1 fruit fly cellular context compared by ENCODE assay signal in the genomic region with DNA sequence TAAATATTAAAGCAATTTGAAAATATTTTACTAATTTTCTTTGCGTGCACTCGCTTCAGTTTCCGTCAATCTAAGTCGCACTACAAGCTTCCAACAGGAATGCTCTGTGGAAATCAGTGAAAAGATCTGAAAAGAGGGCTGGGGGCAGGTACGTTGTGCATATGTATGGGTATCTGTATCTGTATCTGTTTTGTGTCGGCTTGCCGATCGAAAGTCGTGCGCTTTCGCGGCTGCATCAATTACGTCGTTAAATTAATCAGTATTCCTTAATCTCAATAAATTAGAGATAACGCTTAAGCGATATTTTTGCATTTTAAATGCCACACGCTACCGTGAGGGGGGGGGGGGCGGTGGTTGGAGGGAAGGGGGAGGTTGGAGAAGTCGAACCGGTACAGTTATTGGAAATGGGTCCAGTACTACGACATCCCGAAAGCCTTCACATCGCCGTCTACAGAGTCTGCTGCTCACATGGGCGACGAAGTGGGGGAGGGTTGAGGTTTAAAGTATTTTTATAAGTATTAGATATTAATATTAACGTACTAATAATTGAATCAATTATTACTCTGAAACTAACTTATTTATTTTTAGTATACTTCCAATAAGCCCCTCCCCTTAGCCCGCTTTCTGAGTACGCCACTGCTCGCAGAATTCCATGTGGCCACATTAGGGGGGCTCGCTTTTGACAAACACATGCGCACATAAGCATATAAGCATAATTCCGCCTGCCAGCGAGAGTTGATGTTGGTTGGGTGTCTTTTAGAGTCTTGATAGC.
A peak's percentile ranks its signal among the peaks of the same experiment; 100 is the strongest.
TF ChIP-seq lines count a peak whose summit lies in the region.

No protein-coding gene starts in this region.

TF ChIP-seq in whole organism, embryonic, 481 proteins besides CTCF, POLR2A, EP300 and RAD21 (continued from another document and continues in another):
- peak; percentile 99 for TF ChIP-seq HmgZ (tag; optimal IDR thresholded peaks at IDR 0.05; lab: Kevin White, UChicago)
- peak; percentile 98 for TF ChIP-seq cas (GFP tag; IDR thresholded peaks at IDR 0.05; lab: Robert Waterston, UW)
- TF ChIP-seq ato (GFP tag; IDR thresholded peaks at IDR 0.05; lab: Robert Waterston, UW; ENCODE audit: partially characterized antibody), result no peak
- peak; percentile 99 for TF ChIP-seq caup (GFP tag; optimal IDR thresholded peaks at IDR 0.05; lab: Kevin White, UChicago; ENCODE audit: severe bottlenecking)
- TF ChIP-seq CG1529 (GFP tag; optimal IDR thresholded peaks at IDR 0.05; lab: Kevin White, UChicago), result peak; percentile 94
- peak; percentile 98 for TF ChIP-seq so (GFP tag; IDR thresholded peaks at IDR 0.05; lab: Robert Waterston, UW)
- no peak for TF ChIP-seq CG14860 (GFP tag; IDR thresholded peaks at IDR 0.05; lab: Robert Waterston, UW; ENCODE audit: partially characterized antibody)
- TF ChIP-seq CG2120 (GFP tag; optimal IDR thresholded peaks at IDR 0.05; lab: Kevin White, UChicago), result peak; percentile 98
- no peak for TF ChIP-seq HLH4C (GFP tag; IDR thresholded peaks at IDR 0.05; lab: Robert Waterston, UW; ENCODE audit: partially characterized antibody)
- peak; percentile 97 for TF ChIP-seq cwo (GFP tag; optimal IDR thresholded peaks at IDR 0.05; lab: Kevin White, UChicago)
- TF ChIP-seq NfI (GFP tag; optimal IDR thresholded peaks at IDR 0.05; lab: Kevin White, UChicago), result peak; percentile 96
- peak; percentile 73 for TF ChIP-seq CG13624 (GFP tag; optimal IDR thresholded peaks at IDR 0.05; lab: Kevin White, UChicago)
- peak; percentile 98 for TF ChIP-seq CG14014 (GFP tag; IDR thresholded peaks at IDR 0.05; lab: Robert Waterston, UW)
- TF ChIP-seq CG17612 (GFP tag; IDR thresholded peaks at IDR 0.05; lab: Robert Waterston, UW), result peak; percentile 98
- peak; percentile 92 for TF ChIP-seq Doc2 (GFP tag; IDR thresholded peaks at IDR 0.05; lab: Robert Waterston, UW)
- TF ChIP-seq h (optimal IDR thresholded peaks at IDR 0.05; lab: Kevin White, UChicago), result no peak
- TF ChIP-seq CG12659 (GFP tag; optimal IDR thresholded peaks at IDR 0.05; lab: Kevin White, UChicago), result peak; percentile 98
- peak; percentile 74 for TF ChIP-seq ftz-f1 (GFP tag; optimal IDR thresholded peaks at IDR 0.05; lab: Kevin White, UChicago)
- TF ChIP-seq ranshi (GFP tag; IDR thresholded peaks at IDR 0.05; lab: Robert Waterston, UW), result peak; percentile 98
- TF ChIP-seq E2f1 (GFP tag; IDR thresholded peaks at IDR 0.05; lab: Robert Waterston, UW), result peak; percentile 97
- TF ChIP-seq Dad (GFP tag; optimal IDR thresholded peaks at IDR 0.05; lab: Kevin White, UChicago), result peak; percentile 87
- TF ChIP-seq cato (GFP tag; optimal IDR thresholded peaks at IDR 0.05; lab: Kevin White, UChicago; ENCODE audit: borderline replicate concordance), result peak; percentile 89
- TF ChIP-seq gfzf (GFP tag; optimal IDR thresholded peaks at IDR 0.05; lab: Kevin White, UChicago), result no peak
- peak; percentile 92 for TF ChIP-seq CG10274 (GFP tag; optimal IDR thresholded peaks at IDR 0.05; lab: Kevin White, UChicago)
- TF ChIP-seq CG12299 (tag; optimal IDR thresholded peaks at IDR 0.05; lab: Kevin White, UChicago), result peak; percentile 94
- TF ChIP-seq bowl (GFP tag; IDR thresholded peaks at IDR 0.05; lab: Robert Waterston, UW), result peak; percentile 95
- TF ChIP-seq CG1647 (GFP tag; optimal IDR thresholded peaks at IDR 0.05; lab: Kevin White, UChicago), result peak; percentile 90
- peak; percentile 89 for TF ChIP-seq Lhr (GFP tag; optimal IDR thresholded peaks at IDR 0.05; lab: Kevin White, UChicago)
- TF ChIP-seq sug (tag; optimal IDR thresholded peaks at IDR 0.05; lab: Kevin White, UChicago), result peak; percentile 95
- TF ChIP-seq CG17912 (GFP tag; optimal IDR thresholded peaks at IDR 0.05; lab: Kevin White, UChicago), result peak; percentile 69
- peak; percentile 96 for TF ChIP-seq CG5953 (GFP tag; IDR thresholded peaks at IDR 0.05; lab: Robert Waterston, UW)
- TF ChIP-seq CG42726 (GFP tag; IDR thresholded peaks at IDR 0.05; lab: Robert Waterston, UW; ENCODE audit: partially characterized antibody), result no peak
- no peak for TF ChIP-seq vnd (GFP tag; IDR thresholded peaks at IDR 0.05; lab: Robert Waterston, UW; ENCODE audit: partially characterized antibody)
- TF ChIP-seq CG11560 (tag; IDR thresholded peaks at IDR 0.05; lab: Robert Waterston, UW), result peak; percentile 93
- no peak; the same call in none of the 2 replicates for TF ChIP-seq Gsc (GFP tag; IDR thresholded peaks at IDR 0.05; lab: Robert Waterston, UW)
- TF ChIP-seq sima (GFP tag; optimal IDR thresholded peaks at IDR 0.05; lab: Kevin White, UChicago), result peak; percentile 34
- peak; percentile 32 for TF ChIP-seq CG1832 (GFP tag; optimal IDR thresholded peaks at IDR 0.05; lab: Kevin White, UChicago)
- peak; percentile 95 for TF ChIP-seq CG32767 (GFP tag; IDR thresholded peaks at IDR 0.05; lab: Robert Waterston, UW)
- no peak for TF ChIP-seq hbn (GFP tag; IDR thresholded peaks at IDR 0.05; lab: Robert Waterston, UW; ENCODE audit: partially characterized antibody)
- TF ChIP-seq CG15479 (GFP tag; optimal IDR thresholded peaks at IDR 0.05; lab: Kevin White, UChicago), result no peak
- peak; percentile 86 for TF ChIP-seq psq (GFP tag; optimal IDR thresholded peaks at IDR 0.05; lab: Kevin White, UChicago)
- peak; percentile 97 for TF ChIP-seq tap (tag; optimal IDR thresholded peaks at IDR 0.05; lab: Kevin White, UChicago)
- peak; percentile 92 for TF ChIP-seq CG8388 (GFP tag; optimal IDR thresholded peaks at IDR 0.05; lab: Kevin White, UChicago)
- peak; percentile 92 for TF ChIP-seq lbe (GFP tag; optimal IDR thresholded peaks at IDR 0.05; lab: Kevin White, UChicago)
- TF ChIP-seq mirr (GFP tag; optimal IDR thresholded peaks at IDR 0.05; lab: Kevin White, UChicago), result peak; percentile 60
- TF ChIP-seq Myb (GFP tag; optimal IDR thresholded peaks at IDR 0.05; lab: Kevin White, UChicago), result peak; percentile 50
- peak; percentile 93 for TF ChIP-seq peb (GFP tag; IDR thresholded peaks at IDR 0.05; lab: Robert Waterston, UW)
- peak; percentile 98 for TF ChIP-seq CG34422 (GFP tag; IDR thresholded peaks at IDR 0.05; lab: Robert Waterston, UW)
- peak; percentile 59 for TF ChIP-seq MESR4 (GFP tag; optimal IDR thresholded peaks at IDR 0.05; lab: Kevin White, UChicago)
- TF ChIP-seq cg (GFP tag; optimal IDR thresholded peaks at IDR 0.05; lab: Kevin White, UChicago), result no peak
- peak; percentile 93 for TF ChIP-seq CG12219 (GFP tag; optimal IDR thresholded peaks at IDR 0.05; lab: Kevin White, UChicago)
- peak; percentile 84; the same call in 1 of the 2 replicates for TF ChIP-seq CG10959 (GFP tag; IDR thresholded peaks at IDR 0.05; lab: Robert Waterston, UW)
- peak; percentile 75 for TF ChIP-seq chn (GFP tag; optimal IDR thresholded peaks at IDR 0.05; lab: Kevin White, UChicago)
- TF ChIP-seq gsb (GFP tag; IDR thresholded peaks at IDR 0.05; lab: Robert Waterston, UW), result peak; percentile 97
- TF ChIP-seq gce (GFP tag; IDR thresholded peaks at IDR 0.05; lab: Robert Waterston, UW), result peak; percentile 97
- TF ChIP-seq crp (GFP tag; optimal IDR thresholded peaks at IDR 0.05; lab: Kevin White, UChicago), result peak in 1 of 2 experiments; percentile 61
- TF ChIP-seq slbo (GFP tag; IDR thresholded peaks at IDR 0.05; lab: Robert Waterston, UW), result peak; percentile 99
- TF ChIP-seq CG12155 (GFP tag; optimal IDR thresholded peaks at IDR 0.05; lab: Kevin White, UChicago), result peak; percentile 97
- TF ChIP-seq CG4328 (GFP tag; optimal IDR thresholded peaks at IDR 0.05; lab: Kevin White, UChicago), result peak; percentile 87
- TF ChIP-seq Poxn (GFP tag; IDR thresholded peaks at IDR 0.05; lab: Robert Waterston, UW), result peak; percentile 95
- TF ChIP-seq Sin3A (optimal IDR thresholded peaks at IDR 0.05; lab: Kevin White, UChicago), result no peak
- TF ChIP-seq CG8478 (optimal IDR thresholded peaks at IDR 0.05; lab: Kevin White, UChicago), result no peak
- TF ChIP-seq E2f2 (GFP tag; IDR thresholded peaks at IDR 0.05; lab: Robert Waterston, UW), result peak; percentile 82
- TF ChIP-seq dmrt11E (tag; optimal IDR thresholded peaks at IDR 0.05; lab: Kevin White, UChicago), result peak; percentile 57
- TF ChIP-seq CG2875 (GFP tag; optimal IDR thresholded peaks at IDR 0.05; lab: Kevin White, UChicago), result peak; percentile 94
- TF ChIP-seq pum (GFP tag; optimal IDR thresholded peaks at IDR 0.05; lab: Kevin White, UChicago), result peak; percentile 64
- TF ChIP-seq CG9609 (GFP tag; optimal IDR thresholded peaks at IDR 0.05; lab: Kevin White, UChicago), result peak; percentile 65
- TF ChIP-seq fd64A (GFP tag; optimal IDR thresholded peaks at IDR 0.05; lab: Kevin White, UChicago), result peak; percentile 93
- TF ChIP-seq Ptx1 (GFP tag; IDR thresholded peaks at IDR 0.05; lab: Robert Waterston, UW), result peak; percentile 98
- peak; percentile 92 for TF ChIP-seq tio (GFP tag; optimal IDR thresholded peaks at IDR 0.05; lab: Kevin White, UChicago)
- peak; percentile 98 for TF ChIP-seq CG3281 (GFP tag; optimal IDR thresholded peaks at IDR 0.05; lab: Kevin White, UChicago)
- peak; percentile 98 for TF ChIP-seq tgo (GFP tag; IDR thresholded peaks at IDR 0.05; lab: Robert Waterston, UW)
- no peak for TF ChIP-seq zf30C (GFP tag; optimal IDR thresholded peaks at IDR 0.05; lab: Kevin White, UChicago)
- no peak for TF ChIP-seq CG16813 (GFP tag; IDR thresholded peaks at IDR 0.05; lab: Robert Waterston, UW; ENCODE audit: partially characterized antibody)
- TF ChIP-seq CG14667 (GFP tag; IDR thresholded peaks at IDR 0.05; lab: Robert Waterston, UW), result peak; percentile 96
- TF ChIP-seq ci (GFP tag; IDR thresholded peaks at IDR 0.05; lab: Robert Waterston, UW), result peak; percentile 99
- TF ChIP-seq bab2 (GFP tag; optimal IDR thresholded peaks at IDR 0.05; lab: Kevin White, UChicago), result peak; percentile 72
- TF ChIP-seq seq (GFP tag; IDR thresholded peaks at IDR 0.05; lab: Robert Waterston, UW), result peak; percentile 97
- peak; percentile 96 for TF ChIP-seq CG9817 (tag; optimal IDR thresholded peaks at IDR 0.05; lab: Kevin White, UChicago)
- TF ChIP-seq Trl (optimal IDR thresholded peaks at IDR 0.05; lab: Kevin White, UChicago), result no peak
- peak; percentile 72 for TF ChIP-seq Trl (GFP tag; optimal IDR thresholded peaks at IDR 0.05; lab: Kevin White, UChicago)
- TF ChIP-seq Sox100B (GFP tag; optimal IDR thresholded peaks at IDR 0.05; lab: Kevin White, UChicago), result peak; percentile 93
- peak; percentile 97 for TF ChIP-seq CG9215 (GFP tag; IDR thresholded peaks at IDR 0.05; lab: Robert Waterston, UW)
- peak; percentile 97 for TF ChIP-seq CG4730 (GFP tag; IDR thresholded peaks at IDR 0.05; lab: Robert Waterston, UW)
- peak; percentile 32 for TF ChIP-seq kni (GFP tag; optimal IDR thresholded peaks at IDR 0.05; lab: Kevin White, UChicago)
- TF ChIP-seq luna (GFP tag; optimal IDR thresholded peaks at IDR 0.05; lab: Kevin White, UChicago), result no peak
- peak; percentile 83 for TF ChIP-seq Hey (tag; optimal IDR thresholded peaks at IDR 0.05; lab: Kevin White, UChicago)
- peak; percentile 58 for TF ChIP-seq maf-S (GFP tag; optimal IDR thresholded peaks at IDR 0.05; lab: Kevin White, UChicago)
- peak; percentile 95 for TF ChIP-seq CG12942 (GFP tag; optimal IDR thresholded peaks at IDR 0.05; lab: Kevin White, UChicago)
- peak; percentile 90 for TF ChIP-seq CG11696 (GFP tag; IDR thresholded peaks at IDR 0.05; lab: Robert Waterston, UW)
- peak; percentile 72 to 80 for TF ChIP-seq chif (GFP tag; optimal IDR thresholded peaks at IDR 0.05; lab: Kevin White, UChicago)
- TF ChIP-seq CG1024 (GFP tag; IDR thresholded peaks at IDR 0.05; lab: Robert Waterston, UW), result peak; percentile 92
- TF ChIP-seq CoRest (tag; optimal IDR thresholded peaks at IDR 0.05; lab: Kevin White, UChicago), result peak; percentile 97
- peak; percentile 82 for TF ChIP-seq Deaf1 (tag; optimal IDR thresholded peaks at IDR 0.05; lab: Kevin White, UChicago)
- TF ChIP-seq CG6791 (GFP tag; IDR thresholded peaks at IDR 0.05; lab: Robert Waterston, UW; ENCODE audit: partially characterized antibody), result no peak
- peak; percentile 91 for TF ChIP-seq dati (GFP tag; IDR thresholded peaks at IDR 0.05; lab: Robert Waterston, UW)
- peak; percentile 86 to 97 for TF ChIP-seq dpn (GFP tag; optimal IDR thresholded peaks at IDR 0.05; lab: Kevin White, UChicago)
- peak; percentile 95 for TF ChIP-seq CG7556 (GFP tag; optimal IDR thresholded peaks at IDR 0.05; lab: Kevin White, UChicago)
- TF ChIP-seq TFAM (GFP tag; optimal IDR thresholded peaks at IDR 0.05; lab: Kevin White, UChicago), result peak; percentile 39
- peak; percentile 99 for TF ChIP-seq CG12769 (tag; optimal IDR thresholded peaks at IDR 0.05; lab: Kevin White, UChicago)
- peak; percentile 97 for TF ChIP-seq Hr3 (GFP tag; optimal IDR thresholded peaks at IDR 0.05; lab: Kevin White, UChicago)
- TF ChIP-seq CG9797 (GFP tag; optimal IDR thresholded peaks at IDR 0.05; lab: Kevin White, UChicago), result peak; percentile 35
- no peak for TF ChIP-seq bbx (GFP tag; IDR thresholded peaks at IDR 0.05; lab: Robert Waterston, UW; ENCODE audit: partially characterized antibody)
- peak; percentile 97 for TF ChIP-seq grau (tag; optimal IDR thresholded peaks at IDR 0.05; lab: Kevin White, UChicago)
- TF ChIP-seq Fer1 (GFP tag; optimal IDR thresholded peaks at IDR 0.05; lab: Kevin White, UChicago), result peak; percentile 98
- TF ChIP-seq CG12104 (GFP tag; optimal IDR thresholded peaks at IDR 0.05; lab: Kevin White, UChicago), result peak; percentile 90
- peak; percentile 88 for TF ChIP-seq CG3065 (GFP tag; optimal IDR thresholded peaks at IDR 0.05; lab: Kevin White, UChicago)
- peak; percentile 96 for TF ChIP-seq Asciz (GFP tag; optimal IDR thresholded peaks at IDR 0.05; lab: Kevin White, UChicago)
- TF ChIP-seq vfl (GFP tag; optimal IDR thresholded peaks at IDR 0.05; lab: Kevin White, UChicago), result peak; percentile 87
- TF ChIP-seq bigmax (GFP tag; optimal IDR thresholded peaks at IDR 0.05; lab: Kevin White, UChicago), result peak; percentile 73
- peak; percentile 95 for TF ChIP-seq ewg (GFP tag; optimal IDR thresholded peaks at IDR 0.05; lab: Kevin White, UChicago)
- no peak for TF ChIP-seq br (optimal IDR thresholded peaks at IDR 0.05; lab: Kevin White, UChicago)
- peak; percentile 99 for TF ChIP-seq lmd (GFP tag; IDR thresholded peaks at IDR 0.05; lab: Robert Waterston, UW)
- TF ChIP-seq scrt (GFP tag; optimal IDR thresholded peaks at IDR 0.05; lab: Kevin White, UChicago), result peak; percentile 96
- no peak for TF ChIP-seq cad (GFP tag; optimal IDR thresholded peaks at IDR 0.05; lab: Kevin White, UChicago)
- peak; percentile 93 for TF ChIP-seq CG1603 (tag; optimal IDR thresholded peaks at IDR 0.05; lab: Kevin White, UChicago)
- TF ChIP-seq Antp (GFP tag; optimal IDR thresholded peaks at IDR 0.05; lab: Kevin White, UChicago), result peak; percentile 69
- peak; percentile 99 for TF ChIP-seq CG18599 (GFP tag; optimal IDR thresholded peaks at IDR 0.05; lab: Kevin White, UChicago)
- TF ChIP-seq CG1602 (GFP tag; optimal IDR thresholded peaks at IDR 0.05; lab: Kevin White, UChicago), result peak; percentile 93
- peak; percentile 89 for TF ChIP-seq pho (GFP tag; optimal IDR thresholded peaks at IDR 0.05; lab: Kevin White, UChicago)
- peak; percentile 96 for TF ChIP-seq Blimp-1 (GFP tag; optimal IDR thresholded peaks at IDR 0.05; lab: Kevin White, UChicago)
